Worm (Caenorhabditis elegans): ENCODE measurements around the gene syx-5.

- no peak for TF ChIP-seq pha-4 (tag; optimal IDR thresholded peaks at IDR 0.05)
- no peak for TF ChIP-seq nhr-11 (tag; optimal IDR thresholded peaks at IDR 0.05)
- no peak for TF ChIP-seq ceh-16 (tag; optimal IDR thresholded peaks at IDR 0.05)
- TF ChIP-seq fkh-2 (tag; optimal IDR thresholded peaks at IDR 0.05), result no peak
- TF ChIP-seq nhr-77 (tag; optimal IDR thresholded peaks at IDR 0.05), result no peak
- no peak for TF ChIP-seq zag-1 (tag; optimal IDR thresholded peaks at IDR 0.05)
- TF ChIP-seq eor-1 (tag; optimal IDR thresholded peaks at IDR 0.05), result no peak
- no peak for TF ChIP-seq daf-12 (tag; optimal IDR thresholded peaks at IDR 0.05)
- TF ChIP-seq ceh-82 (tag; optimal IDR thresholded peaks at IDR 0.05), result no peak
- no peak for TF ChIP-seq unc-39 (tag; optimal IDR thresholded peaks at IDR 0.05)
- no peak for TF ChIP-seq fkh-10 (GFP tag; optimal IDR thresholded peaks at IDR 0.05)
Measured at ce11 chrV:11802508-11802907, 37.8 kb downstream of the syx-5 start.
